Worm (Caenorhabditis elegans) whole organism, mixed stage, embryonic: ENCODE results near the gene C31B8.1.

ENCODE experiments used
- bed-3 ChIP-seq: fragments of 200-800 bp; sonication (Bioruptor generic); optimal IDR thresholded peaks from 3 replicates; lab custom pipeline; 2018; ENCODE audit warnings: mild to moderate bottlenecking, missing genetic modification characterization, moderate library complexity, missing compliant biosample characterization
- blmp-1 ChIP-seq: fragments of 150-350 bp; optimal IDR thresholded peaks from 2 replicates; lab custom pipeline; 2014; ENCODE audit warnings: missing biosample characterization, missing genetic modification characterization
- ces-1 ChIP-seq: fragments of 150-350 bp; optimal IDR thresholded peaks from 2 replicates; lab custom pipeline; 2014; ENCODE audit warnings: missing biosample characterization, missing genetic modification reagents, missing genetic modification characterization
- cnd-1 ChIP-seq: fragments of 200-800 bp; sonication (Bioruptor generic); optimal IDR thresholded peaks from 2 replicates; lab custom pipeline; 2018; ENCODE audit warnings: mild to moderate bottlenecking, missing genetic modification characterization, missing compliant biosample characterization
- lin-13 ChIP-seq: fragments of 150-350 bp; optimal IDR thresholded peaks from 2 replicates; lab custom pipeline; 2014; ENCODE audit warnings: missing biosample characterization, missing genetic modification characterization
- nhr-12 ChIP-seq: fragments of 150-350 bp; optimal IDR thresholded peaks from 2 replicates; lab custom pipeline; 2014; ENCODE audit warnings: missing biosample characterization, missing genetic modification characterization
- nhr-237 ChIP-seq: fragments of 150-350 bp; optimal IDR thresholded peaks from 2 replicates; lab custom pipeline; 2014; ENCODE audit warnings: missing biosample characterization, missing genetic modification characterization
- nhr-28 ChIP-seq: fragments of 150-350 bp; optimal IDR thresholded peaks from 2 replicates; lab custom pipeline; 2014; ENCODE audit warnings: missing biosample characterization, missing genetic modification characterization
- pha-4 ChIP-seq: fragments of 150-350 bp; optimal IDR thresholded peaks from 2 replicates; lab custom pipeline; 2018; ENCODE audit warnings: missing biosample characterization, missing genetic modification reagents, missing genetic modification characterization
- sem-2 ChIP-seq: fragments of 200-800 bp; sonication (Bioruptor generic); optimal IDR thresholded peaks from 2 replicates; lab custom pipeline; 2018; ENCODE audit warnings: mild to moderate bottlenecking, missing genetic modification characterization, missing compliant biosample characterization
- snpc-4 ChIP-seq: fragments of 150-350 bp; optimal IDR thresholded peaks from 2 replicates; lab custom pipeline; 2014; ENCODE audit warnings: missing biosample characterization, missing genetic modification characterization
- unc-39 ChIP-seq: fragments of 150-350 bp; optimal IDR thresholded peaks from 2 replicates; lab custom pipeline; 2014; ENCODE audit warnings: missing biosample characterization, missing genetic modification characterization
- unc-62 ChIP-seq: fragments of 150-350 bp; optimal IDR thresholded peaks from 2 replicates; lab custom pipeline; 2014; ENCODE audit warnings: missing biosample characterization, missing genetic modification reagents, missing genetic modification characterization
- ztf-11 ChIP-seq: fragments of 150-350 bp; optimal IDR thresholded peaks from 2 replicates; lab custom pipeline; 2014; ENCODE audit warnings: missing biosample characterization, missing genetic modification characterization

DNA sequence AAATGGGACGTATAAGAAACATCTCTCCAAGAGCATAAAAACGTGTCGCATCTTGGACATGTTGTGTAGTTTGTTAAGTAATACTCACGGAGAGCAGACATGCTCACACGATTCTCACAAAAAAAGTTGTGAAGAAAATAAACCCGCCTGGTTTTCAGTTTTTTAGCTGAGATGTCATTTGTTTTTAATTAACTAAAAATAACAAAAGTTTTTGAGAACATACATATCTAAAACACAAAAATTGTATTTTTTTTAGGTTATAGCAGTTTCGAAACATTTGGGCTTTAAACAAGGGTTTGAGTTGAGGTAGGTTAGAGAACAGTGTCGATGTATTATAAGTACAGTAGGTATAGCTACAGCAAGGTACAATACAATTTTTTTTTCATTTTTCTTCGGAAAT lies 33.4 kb downstream of the C31B8.1 start, which contains the start of gene srh-88:
- TF ChIP-seq ces-1 (GFP tag; lab: Kevin White, UChicago) (no peak), nhr-28 (tag; lab: Kevin White, UChicago) (no peak), nhr-12 (tag; lab: Kevin White, UChicago) (no peak), cnd-1 (tag; lab: Kevin White, UChicago) (no peak), unc-39 (tag; lab: Kevin White, UChicago) (no peak), bed-3 (GFP tag; lab: Kevin White, UChicago) (no peak), snpc-4 (tag; lab: Kevin White, UChicago) (no peak), nhr-237 (tag; lab: Kevin White, UChicago) (no peak), pha-4 (no peak), sem-2 (GFP tag; lab: Kevin White, UChicago) (no peak), blmp-1 (tag; lab: Kevin White, UChicago) (no peak), ztf-11 (tag; lab: Kevin White, UChicago) (no peak), lin-13 (tag; lab: Kevin White, UChicago) (no peak), unc-62 (GFP tag; lab: Kevin White, UChicago) (no peak)
